Worm (Caenorhabditis elegans) whole organism, young adult: ENCODE data around the gene Y38C1AA.12.

Experiments
- athp-1 ChIP-seq: sonication (generic microtip); optimal IDR thresholded peaks from 2 replicates; lab custom pipeline; 2017; ENCODE audit warnings: mild to moderate bottlenecking, missing genetic modification characterization, missing compliant biosample characterization
- ceh-58 ChIP-seq: fragments of 200-800 bp; sonication (Bioruptor generic); IDR thresholded peaks from 2 replicates; pipeline ENCODE4 v1.3.6; 2022; ENCODE audit warnings: missing genetic modification characterization, missing compliant biosample characterization
- ets-4 ChIP-seq: fragments of 200-800 bp; sonication (Bioruptor generic); optimal IDR thresholded peaks from 2 replicates; lab custom pipeline; 2018; ENCODE audit warnings: mild to moderate bottlenecking, missing genetic modification characterization, missing compliant biosample characterization
- let-607 ChIP-seq, 2 experiments: fragments of 200-800 bp in 1 of 2; sonication (Bioruptor generic) in 1 of 2; sonication (generic microtip) in 1 of 2; optimal IDR thresholded peaks; 2 replicates each; lab custom pipeline; 2016 to 2018; ENCODE audit warnings: mild to moderate bottlenecking in 2 of 2, missing compliant biosample characterization in 2 of 2, missing genetic modification characterization in 2 of 2, moderate library complexity in 2 of 2, missing genotype in 1 of 2

- TF ChIP-seq athp-1 (tag; lab: Kevin White, UChicago) (no peak), ets-4 (GFP tag; lab: Kevin White, UChicago) (no peak), ceh-58 (GFP tag; lab: Robert Waterston, UW) (no peak), let-607 (tag; optimal IDR thresholded peaks at IDR 0.05; lab: Kevin White, UChicago) (no peak)
Observed at ce11 chrIV:175698-176097, 16.4 kb upstream of the Y38C1AA.12 start.
